Worm (Caenorhabditis elegans) whole organism, young adult: Measurements from ENCODE around the gene C50F7.5.

Experiments used
- C06A6.2 ChIP-seq: fragments of 200-800 bp; sonication (Bioruptor generic); conservative IDR thresholded peaks from 2 replicates; pipeline ENCODE4 v1.3.6; 2022; ENCODE audit warnings: missing genetic modification characterization, missing compliant biosample characterization
- T26A5.8 ChIP-seq: sonication (generic microtip); optimal IDR thresholded peaks from 2 replicates; lab custom pipeline; 2016; ENCODE audit warnings: missing genetic modification characterization, missing compliant biosample characterization
- atf-7 ChIP-seq: sonication (generic microtip); optimal IDR thresholded peaks from 2 replicates; lab custom pipeline; 2017; ENCODE audit warnings: mild to moderate bottlenecking, missing genetic modification characterization, missing compliant biosample characterization
- attf-3 ChIP-seq: fragments of 200-800 bp; sonication (Bioruptor generic); conservative IDR thresholded peaks from 2 replicates; pipeline ENCODE4 v1.3.6; 2022; ENCODE audit warnings: missing genetic modification reagents, missing genetic modification characterization, missing compliant biosample characterization
- bed-1 ChIP-seq: fragments of 200-800 bp; sonication (Bioruptor generic); IDR thresholded peaks from 2 replicates; pipeline ENCODE4 v1.3.6; 2022; ENCODE audit warnings: missing genetic modification reagents, missing genetic modification characterization, missing compliant biosample characterization
- cebp-1 ChIP-seq, 2 experiments: fragments of 200-800 bp in 1 of 2; sonication (Bioruptor generic) in 1 of 2; sonication (generic microtip) in 1 of 2; IDR thresholded peaks in 1 of 2; optimal IDR thresholded peaks in 1 of 2; 2 replicates each; pipeline versions ENCODE4 v1.3.6 to Lab custom; 2017 to 2022; ENCODE audit warnings: missing compliant biosample characterization in 2 of 2, missing genetic modification characterization in 2 of 2, mild to moderate bottlenecking in 1 of 2, missing genetic modification reagents in 1 of 2, moderate library complexity in 1 of 2
- egrh-3 ChIP-seq: fragments of 200-800 bp; sonication (Bioruptor generic); IDR thresholded peaks from 2 replicates; pipeline ENCODE4 v1.3.6; 2022; ENCODE audit warnings: missing genetic modification reagents, missing genetic modification characterization, missing compliant biosample characterization
- fkh-3 ChIP-seq: sonication (generic microtip); optimal IDR thresholded peaks from 2 replicates; lab custom pipeline; 2016; ENCODE audit warnings: mild to moderate bottlenecking, missing genetic modification characterization, missing compliant biosample characterization
- him-1 ChIP-seq: sonication (generic microtip); optimal IDR thresholded peaks from 2 replicates; lab custom pipeline; 2016; ENCODE audit warnings: missing genotype, missing genetic modification reagents, missing genetic modification characterization, missing compliant biosample characterization
- hmg-1.2 ChIP-seq: fragments of 200-800 bp; sonication (Bioruptor generic); IDR thresholded peaks from 2 replicates; pipeline ENCODE4 v1.3.6; 2022; ENCODE audit warnings: missing genetic modification reagents, missing genetic modification characterization, missing compliant biosample characterization
- lag-1 ChIP-seq: fragments of 200-800 bp; sonication (Bioruptor generic); IDR thresholded peaks from 2 replicates; pipeline ENCODE4 v1.3.6; 2022; ENCODE audit warnings: missing genetic modification reagents, missing genetic modification characterization, missing compliant biosample characterization
- let-526 ChIP-seq: fragments of 200-800 bp; sonication (Bioruptor generic); IDR thresholded peaks from 2 replicates; pipeline ENCODE4 v1.3.6; 2022; ENCODE audit warnings: missing genetic modification reagents, missing genetic modification characterization, missing compliant biosample characterization
- lin-26 ChIP-seq: fragments of 200-800 bp; sonication (Bioruptor generic); IDR thresholded peaks from 2 replicates; pipeline ENCODE4 v1.3.6; 2022; ENCODE audit warnings: missing genetic modification reagents, missing genetic modification characterization, missing compliant biosample characterization
- lir-1 ChIP-seq: fragments of 200-800 bp; sonication (Bioruptor generic); conservative IDR thresholded peaks from 2 replicates; pipeline ENCODE4 v1.3.6; 2022; ENCODE audit warnings: missing genetic modification reagents, missing genetic modification characterization, missing compliant biosample characterization
- lsy-27 ChIP-seq: sonication (generic microtip); optimal IDR thresholded peaks from 2 replicates; lab custom pipeline; 2017; ENCODE audit warnings: missing genetic modification characterization, mild to moderate bottlenecking, missing compliant biosample characterization, antibody characterized with exemption, missing genotype, borderline replicate concordance; ENCODE audit not compliant: insufficient read depth
- madf-3 ChIP-seq: fragments of 200-800 bp; sonication (Bioruptor generic); IDR thresholded peaks from 2 replicates; pipeline ENCODE4 v1.3.6; 2022; ENCODE audit warnings: missing genetic modification reagents, missing genetic modification characterization, missing compliant biosample characterization
- madf-8 ChIP-seq: fragments of 200-800 bp; sonication (Bioruptor generic); conservative IDR thresholded peaks from 2 replicates; pipeline ENCODE4 v1.3.6; 2022; ENCODE audit warnings: missing genetic modification reagents, missing genetic modification characterization, missing compliant biosample characterization
- mes-4 ChIP-seq: sonication (generic microtip); optimal IDR thresholded peaks from 2 replicates; lab custom pipeline; 2016; ENCODE audit warnings: missing genotype, missing genetic modification characterization, missing compliant biosample characterization
- mxl-1 ChIP-seq: sonication (generic microtip); optimal IDR thresholded peaks from 2 replicates; lab custom pipeline; 2016; ENCODE audit warnings: missing genetic modification characterization, missing compliant biosample characterization
- nhr-179 ChIP-seq: sonication (generic microtip); optimal IDR thresholded peaks from 2 replicates; lab custom pipeline; 2016; ENCODE audit warnings: mild to moderate bottlenecking, missing genetic modification characterization, missing compliant biosample characterization
- nhr-90 ChIP-seq: sonication (generic microtip); optimal IDR thresholded peaks from 2 replicates; lab custom pipeline; 2016; ENCODE audit warnings: missing genotype, mild to moderate bottlenecking, missing genetic modification characterization, missing compliant biosample characterization
- sea-2 ChIP-seq: fragments of 200-800 bp; sonication (Bioruptor generic); IDR thresholded peaks from 2 replicates; pipeline ENCODE4 v1.3.6; 2022; ENCODE audit warnings: missing genetic modification characterization, missing compliant biosample characterization
- sptf-2 ChIP-seq: fragments of 200-800 bp; sonication (Bioruptor generic); optimal IDR thresholded peaks from 2 replicates; lab custom pipeline; 2018; ENCODE audit warnings: mild to moderate bottlenecking, missing genetic modification characterization, missing compliant biosample characterization
- zfh-2 ChIP-seq: fragments of 200-800 bp; sonication (Bioruptor generic); conservative IDR thresholded peaks from 2 replicates; pipeline ENCODE4 v1.3.6; 2022; ENCODE audit warnings: missing genetic modification reagents, missing genetic modification characterization, missing compliant biosample characterization
- ztf-25 ChIP-seq: fragments of 200-800 bp; sonication (Bioruptor generic); IDR thresholded peaks from 2 replicates; pipeline ENCODE4 v1.3.6; 2022; ENCODE audit warnings: missing genetic modification reagents, missing genetic modification characterization, missing compliant biosample characterization

The C50F7.5 gene

DNA sequence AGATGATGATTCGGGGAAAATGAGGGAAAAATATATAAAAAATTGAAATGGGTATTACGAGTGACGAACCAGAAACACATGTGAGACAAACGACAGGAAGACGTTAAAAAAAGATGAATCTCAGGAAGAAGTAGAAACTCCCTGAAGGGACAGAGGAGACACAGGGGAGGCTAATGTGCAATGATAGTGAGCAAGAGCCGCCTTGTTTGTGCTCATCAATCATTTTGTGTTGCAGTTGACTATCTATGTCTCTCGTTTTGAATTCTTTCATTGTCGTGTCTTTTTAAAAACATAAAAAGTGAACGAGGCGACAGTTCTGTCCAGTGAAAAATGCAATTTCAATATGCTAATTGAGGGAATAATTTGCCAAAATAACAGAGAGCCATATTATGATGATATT, 1.6 kb upstream of the C50F7.5 start:
- TF ChIP-seq T26A5.8 (tag; lab: Kevin White, UChicago) (no peak), lin-26 (no peak), lir-1 (GFP tag; lab: Robert Waterston, UW) (no peak), madf-3 (GFP tag; lab: Robert Waterston, UW) (no peak), fkh-3 (tag; lab: Kevin White, UChicago) (no peak), bed-1 (no peak), C06A6.2 (GFP tag; lab: Robert Waterston, UW) (no peak), atf-7 (tag; lab: Kevin White, UChicago) (no peak), lag-1 (no peak), mes-4 (tag; lab: Kevin White, UChicago) (no peak), let-526 (GFP tag; lab: Robert Waterston, UW) (no peak), nhr-90 (tag; lab: Kevin White, UChicago) (no peak)

- no peak for TF ChIP-seq mxl-1
- peak; percentile 86; the same call in 1 of the 2 replicates for TF ChIP-seq egrh-3 (GFP tag; lab: Robert Waterston, UW)
- TF ChIP-seq zfh-2 (GFP tag; lab: Robert Waterston, UW), result peak; percentile 88
Observed at ce11 chrIV:7727258-7727657, 739 bp downstream of the C50F7.5 start.

DNA sequence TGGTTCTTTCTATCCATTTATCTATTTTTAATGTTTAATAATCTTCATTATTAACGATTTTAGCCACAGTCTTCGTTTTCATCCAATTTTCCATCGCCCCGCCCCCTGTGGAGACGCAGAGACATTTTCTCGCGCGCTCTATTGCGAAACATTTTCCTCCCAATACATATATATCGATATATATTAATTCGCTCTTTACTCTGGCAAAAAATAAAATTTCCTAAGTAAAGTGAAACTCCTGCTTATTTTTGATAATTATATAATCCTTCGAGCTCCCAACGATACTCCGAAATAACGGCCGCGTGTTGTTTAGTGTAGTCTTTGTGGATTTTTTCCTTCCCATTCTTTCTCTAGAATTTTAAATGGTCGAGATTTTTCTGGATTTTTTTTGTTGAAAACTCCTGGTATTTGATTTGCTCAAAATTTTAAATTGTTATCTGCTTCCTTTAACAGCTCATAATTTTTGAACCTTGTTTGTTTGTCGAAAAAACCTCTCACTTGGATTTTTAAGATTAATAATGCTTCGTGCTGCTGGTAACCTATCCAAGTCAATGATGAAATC, 2.0 kb downstream of the C50F7.5 start, which contains the start of gene sucg-1:
sucg-1 (plus strand) TSS at position 512 of the 562 bp plus-strand sequence.
- TF ChIP-seq attf-3 (GFP tag; lab: Robert Waterston, UW) (peak; percentile 79), hmg-1.2 (GFP tag; lab: Robert Waterston, UW) (peak; percentile 37; the same call in 1 of the 2 replicates), cebp-1 (GFP tag; IDR thresholded peaks at IDR 0.05; lab: Robert Waterston, UW) (peak; percentile 84), cebp-1 (tag; optimal IDR thresholded peaks at IDR 0.05; lab: Kevin White, UChicago) (peak; percentile 91), ztf-25 (GFP tag; lab: Robert Waterston, UW) (no peak)

DNA sequence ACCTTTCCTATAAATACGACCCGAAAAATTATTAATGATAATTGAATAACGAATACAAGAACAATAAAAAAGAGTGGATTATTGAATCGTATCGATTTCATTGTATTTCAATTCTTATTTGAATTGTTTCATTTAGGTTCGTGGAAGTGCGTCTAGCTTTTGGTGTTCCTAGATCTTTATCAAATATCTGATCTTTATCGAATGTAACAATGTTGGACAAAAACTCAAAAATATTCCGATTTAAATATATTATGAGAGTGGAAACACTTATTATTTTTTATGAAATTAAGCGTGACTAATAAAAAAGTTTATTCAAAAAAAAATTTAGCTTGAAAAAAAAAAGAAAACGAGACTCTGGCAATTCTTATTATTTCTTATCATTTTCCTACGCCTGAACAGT, 5.4 kb downstream of the C50F7.5 start, which contains the start of the genes C50F7.9 and C50F7.3:
C50F7.9 (minus strand) TSS at position 101 of the 400 bp plus-strand sequence.
C50F7.3 (plus strand) TSS at position 370 of the 400 bp plus-strand sequence.
- no peak for TF ChIP-seq nhr-179 (tag; lab: Kevin White, UChicago)

DNA sequence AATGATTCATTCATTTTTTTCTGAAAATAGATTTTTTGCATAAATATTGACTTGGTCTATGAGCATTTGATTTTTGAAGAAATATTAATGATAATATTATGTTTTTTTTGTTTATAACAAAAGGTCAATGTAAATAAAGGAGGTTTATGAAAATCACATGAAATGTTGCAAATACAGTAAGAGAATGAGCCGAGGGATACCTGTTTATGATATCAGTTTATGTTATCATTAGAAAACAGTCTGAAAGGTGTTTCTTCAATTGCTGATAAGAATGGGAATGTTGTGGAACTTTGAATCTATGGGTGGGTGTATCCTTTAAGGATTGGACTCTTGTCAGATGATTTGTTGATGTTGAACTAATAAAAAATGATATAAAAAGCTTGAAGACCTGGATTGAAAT, 7.7 kb downstream of the C50F7.5 start:
- no peak for TF ChIP-seq sea-2 (GFP tag; lab: Robert Waterston, UW)
- no peak for TF ChIP-seq lsy-27 (tag; lab: Kevin White, UChicago)
- TF ChIP-seq, all 124 proteins: peak for 0

ce11 chrIV:7734619-7735018, 8.1 kb downstream of the C50F7.5 start, which contains the start of gene clx-1:
TSS of gene clx-1 (plus strand) at chrIV:7734648.
- TF ChIP-seq sptf-2 (GFP tag; lab: Kevin White, UChicago) (no peak), egrh-3 (GFP tag; lab: Robert Waterston, UW) (peak; percentile 36; the same call in 1 of the 2 replicates)

DNA sequence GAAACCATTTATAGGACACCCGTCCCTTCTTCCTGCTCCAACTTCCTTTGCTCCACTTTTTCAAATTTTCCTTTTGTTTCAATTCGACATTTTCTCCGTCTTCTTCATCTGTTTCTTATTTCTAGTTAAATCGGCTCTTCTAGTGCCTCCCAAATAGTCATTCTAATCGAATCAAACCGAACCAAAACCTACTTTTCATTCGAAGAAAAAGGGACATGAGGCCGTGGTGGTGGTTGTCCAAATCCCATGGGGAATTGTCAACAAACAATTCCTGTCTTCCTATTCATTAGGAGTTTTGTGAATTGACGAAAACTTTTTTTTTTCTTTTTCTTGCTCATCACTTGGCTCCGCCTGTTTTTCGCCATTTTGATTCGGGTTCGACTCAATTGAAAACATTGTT, 10.1 kb downstream of the C50F7.5 start:
- TF ChIP-seq madf-8, result no peak
- TF ChIP-seq bed-1, result no peak
- TF ChIP-seq madf-3 (GFP tag; lab: Robert Waterston, UW), result no peak
- no peak for TF ChIP-seq him-1
- TF ChIP-seq, all 124 proteins: peak for 0
